Worm (Caenorhabditis elegans) whole organism, L1 larva: Measurements from ENCODE around the gene ZK1073.2.

ENCODE experiments used
- C04F5.9 ChIP-seq: sonication (generic microtip); optimal IDR thresholded peaks from 2 replicates; lab custom pipeline; 2016; ENCODE audit warnings: missing genetic modification characterization, missing compliant biosample characterization
- F16B12.6 ChIP-seq: fragments of 150-350 bp; optimal IDR thresholded peaks from 2 replicates; lab custom pipeline; 2014; ENCODE audit warnings: missing biosample characterization, missing genetic modification characterization
- Y116A8C.19 ChIP-seq: sonication (generic microtip); optimal IDR thresholded peaks from 2 replicates; lab custom pipeline; 2016; ENCODE audit warnings: missing compliant biosample characterization, missing genetic modification characterization, borderline replicate concordance
- aly-2 ChIP-seq: fragments of 150-350 bp; optimal IDR thresholded peaks from 2 replicates; lab custom pipeline; 2014; ENCODE audit warnings: missing biosample characterization, missing genetic modification characterization
- ama-1 ChIP-seq: fragments of 150-350 bp; optimal IDR thresholded peaks from 2 replicates; lab custom pipeline; 2014
- blmp-1 ChIP-seq: fragments of 150-350 bp; optimal IDR thresholded peaks from 2 replicates; lab custom pipeline; 2014; ENCODE audit warnings: missing biosample characterization, missing genetic modification characterization
- ceh-8 ChIP-seq: fragments of 200-800 bp; sonication (Bioruptor generic); optimal IDR thresholded peaks from 2 replicates; lab custom pipeline; 2018; ENCODE audit warnings: mild to moderate bottlenecking, missing genetic modification characterization, moderate library complexity, missing compliant biosample characterization
- ceh-82 ChIP-seq, 3 experiments: fragments of 150-350 bp in 1 of 3; sonication (generic microtip) in 2 of 3; optimal IDR thresholded peaks; 2 replicates each; lab custom pipeline; 2014 to 2017; ENCODE audit warnings: missing biosample characterization in 3 of 3, missing genetic modification characterization in 3 of 3
- ceh-90 ChIP-seq: sonication (generic microtip); optimal IDR thresholded peaks from 2 replicates; lab custom pipeline; 2016; ENCODE audit warnings: missing genetic modification characterization, missing compliant biosample characterization
- ces-1 ChIP-seq: fragments of 150-350 bp; optimal IDR thresholded peaks from 2 replicates; lab custom pipeline; 2014; ENCODE audit warnings: missing biosample characterization, missing genetic modification reagents, missing genetic modification characterization
- dpl-1 ChIP-seq, 3 experiments: fragments of 150-350 bp in 2 of 3; sonication (generic microtip) in 1 of 3; optimal IDR thresholded peaks; 2 replicates each; lab custom pipeline; 2014 to 2017; ENCODE audit warnings: missing biosample characterization in 3 of 3, missing genetic modification characterization in 3 of 3, missing genetic modification reagents in 3 of 3
- dsc-1 ChIP-seq: sonication (generic microtip); optimal IDR thresholded peaks from 2 replicates; lab custom pipeline; 2016; ENCODE audit warnings: mild to moderate bottlenecking, missing genetic modification characterization, missing compliant biosample characterization
- efl-1 ChIP-seq, 4 experiments: fragments of 150-350 bp; optimal IDR thresholded peaks in 3 of 4; peaks in 1 of 4; 1 replicate in 1 of 4; 2 replicates in 3 of 4; lab custom pipeline; 2014; ENCODE audit warnings: missing biosample characterization in 2 of 4, missing genetic modification characterization in 2 of 4, missing genetic modification reagents in 2 of 4
- efl-3 ChIP-seq: fragments of 200-800 bp; sonication (Bioruptor generic); optimal IDR thresholded peaks from 2 replicates; lab custom pipeline; 2018; ENCODE audit warnings: mild to moderate bottlenecking, missing genetic modification characterization, missing compliant biosample characterization
- egl-13 ChIP-seq: sonication (generic microtip); optimal IDR thresholded peaks from 2 replicates; lab custom pipeline; 2016; ENCODE audit warnings: missing genotype, missing genetic modification reagents, missing genetic modification characterization, missing compliant biosample characterization
- elt-3 ChIP-seq, 6 experiments: fragments of 150-350 bp in 1 of 6; sonication (generic microtip); optimal IDR thresholded peaks; 2 replicates each; lab custom pipeline; 2017 to 2018; ENCODE audit warnings: missing biosample characterization in 6 of 6, missing genetic modification characterization in 6 of 6, inconsistent platforms in 1 of 6
- fkh-10 ChIP-seq: sonication (generic microtip); optimal IDR thresholded peaks from 2 replicates; lab custom pipeline; 2017; ENCODE audit warnings: missing biosample characterization, missing genetic modification reagents, missing genetic modification characterization
- fkh-8 ChIP-seq: sonication (generic microtip); optimal IDR thresholded peaks from 2 replicates; lab custom pipeline; 2016; ENCODE audit warnings: mild to moderate bottlenecking, missing genetic modification characterization, missing compliant biosample characterization
- hlh-4 ChIP-seq: sonication (generic microtip); optimal IDR thresholded peaks from 2 replicates; lab custom pipeline; 2016; ENCODE audit warnings: mild to moderate bottlenecking, missing genetic modification characterization, missing compliant biosample characterization
- hpl-2 ChIP-seq: fragments of 150-350 bp; optimal IDR thresholded peaks from 2 replicates; lab custom pipeline; 2014; ENCODE audit warnings: missing biosample characterization, missing genetic modification reagents, missing genetic modification characterization
- irx-1 ChIP-seq: sonication (generic microtip); optimal IDR thresholded peaks from 2 replicates; lab custom pipeline; 2016; ENCODE audit warnings: missing genetic modification characterization, missing compliant biosample characterization
- isw-1 ChIP-seq: fragments of 200-800 bp; sonication (Bioruptor generic); IDR thresholded peaks from 2 replicates; pipeline ENCODE4 v1.3.6; 2022; ENCODE audit warnings: missing genetic modification characterization, missing compliant biosample characterization
- jun-1 ChIP-seq: fragments of 150-350 bp; optimal IDR thresholded peaks from 2 replicates; lab custom pipeline; 2014; ENCODE audit warnings: missing biosample characterization, missing genetic modification reagents, missing genetic modification characterization
- lin-15B ChIP-seq: fragments of 150-350 bp; sonication (generic microtip); optimal IDR thresholded peaks from 3 replicates; lab custom pipeline; 2014; ENCODE audit warnings: missing biosample characterization, missing genetic modification characterization
- mab-9 ChIP-seq: fragments of 200-800 bp; sonication (Bioruptor generic); IDR thresholded peaks from 2 replicates; pipeline ENCODE4 v1.3.6; 2022; ENCODE audit warnings: missing genetic modification reagents, missing genetic modification characterization, missing compliant biosample characterization
- mdl-1 ChIP-seq, 2 experiments: fragments of 150-350 bp; optimal IDR thresholded peaks; 2 replicates each; lab custom pipeline; 2014 to 2017; ENCODE audit warnings: missing biosample characterization in 2 of 2, missing genetic modification characterization in 2 of 2, inconsistent platforms in 1 of 2
- mef-2 ChIP-seq: fragments of 150-350 bp; optimal IDR thresholded peaks from 2 replicates; lab custom pipeline; 2014; ENCODE audit warnings: missing biosample characterization, missing genetic modification characterization
- nhr-11 ChIP-seq: fragments of 150-350 bp; optimal IDR thresholded peaks from 2 replicates; lab custom pipeline; 2014; ENCODE audit warnings: missing biosample characterization, missing genetic modification characterization
- nhr-19 ChIP-seq: fragments of 200-800 bp; sonication (Bioruptor generic); conservative IDR thresholded peaks from 2 replicates; pipeline ENCODE4 v1.3.6; 2022; ENCODE audit warnings: missing genetic modification characterization, missing compliant biosample characterization
- nhr-20 ChIP-seq: sonication (generic microtip); optimal IDR thresholded peaks from 2 replicates; lab custom pipeline; 2016; ENCODE audit warnings: mild to moderate bottlenecking, missing genetic modification characterization, missing compliant biosample characterization
- nhr-71 ChIP-seq: sonication (generic microtip); optimal IDR thresholded peaks from 2 replicates; lab custom pipeline; 2016; ENCODE audit warnings: mild to moderate bottlenecking, missing genetic modification characterization, moderate library complexity, missing compliant biosample characterization
- nhr-76 ChIP-seq: sonication (generic microtip); optimal IDR thresholded peaks from 2 replicates; lab custom pipeline; 2017; ENCODE audit warnings: missing biosample characterization, missing genetic modification characterization
- nhr-77 ChIP-seq: fragments of 150-350 bp; optimal IDR thresholded peaks from 2 replicates; lab custom pipeline; 2014; ENCODE audit warnings: missing biosample characterization, missing genetic modification characterization
- nhr-85 ChIP-seq: sonication (generic microtip); peaks from one replicate; lab custom pipeline; 2016; ENCODE audit warnings: missing genetic modification characterization, inconsistent platforms, missing compliant biosample characterization
- pag-3 ChIP-seq: sonication (generic microtip); optimal IDR thresholded peaks from 2 replicates; lab custom pipeline; 2017; ENCODE audit warnings: missing genetic modification characterization, mild to moderate bottlenecking, missing compliant biosample characterization, antibody characterized with exemption, borderline replicate concordance; ENCODE audit not compliant: insufficient read depth
- pax-3 ChIP-seq: fragments of 200-800 bp; sonication (Bioruptor generic); optimal IDR thresholded peaks from 2 replicates; lab custom pipeline; 2018; ENCODE audit warnings: mild to moderate bottlenecking, missing genetic modification characterization, moderate library complexity, missing compliant biosample characterization
- pqm-1 ChIP-seq: sonication (generic microtip); optimal IDR thresholded peaks from 3 replicates; lab custom pipeline; 2017; ENCODE audit warnings: missing biosample characterization, missing genetic modification characterization
- snu-23 ChIP-seq: sonication (generic microtip); optimal IDR thresholded peaks from 2 replicates; lab custom pipeline; 2016; ENCODE audit warnings: missing genetic modification characterization, missing compliant biosample characterization
- sox-4 ChIP-seq: sonication (generic microtip); optimal IDR thresholded peaks from 2 replicates; lab custom pipeline; 2016; ENCODE audit warnings: missing genetic modification characterization, missing compliant biosample characterization
- sptf-1 ChIP-seq: fragments of 150-350 bp; optimal IDR thresholded peaks from 2 replicates; lab custom pipeline; 2014; ENCODE audit warnings: missing biosample characterization, missing genetic modification characterization
- sup-37 ChIP-seq: fragments of 200-800 bp; sonication (Bioruptor generic); optimal IDR thresholded peaks from 2 replicates; lab custom pipeline; 2018; ENCODE audit warnings: mild to moderate bottlenecking, missing genetic modification characterization, missing compliant biosample characterization
- swsn-7 ChIP-seq: sonication (generic microtip); optimal IDR thresholded peaks from 2 replicates; lab custom pipeline; 2016; ENCODE audit warnings: missing genetic modification characterization, missing compliant biosample characterization
- tbx-2 ChIP-seq: sonication (generic microtip); optimal IDR thresholded peaks from 2 replicates; lab custom pipeline; 2016; ENCODE audit warnings: missing genetic modification characterization, missing compliant biosample characterization
- unc-30 ChIP-seq: sonication (generic microtip); optimal IDR thresholded peaks from 2 replicates; lab custom pipeline; 2017; ENCODE audit warnings: missing biosample characterization, missing genetic modification characterization
- unc-62 ChIP-seq: fragments of 150-350 bp; optimal IDR thresholded peaks from 2 replicates; lab custom pipeline; 2014; ENCODE audit warnings: missing biosample characterization, missing genetic modification reagents, missing genetic modification characterization
- unc-86 ChIP-seq: sonication (generic microtip); optimal IDR thresholded peaks from 2 replicates; lab custom pipeline; 2016; ENCODE audit warnings: missing genetic modification characterization, missing compliant biosample characterization
- vab-15 ChIP-seq: sonication (generic microtip); optimal IDR thresholded peaks from 2 replicates; lab custom pipeline; 2017; ENCODE audit warnings: missing genotype, mild to moderate bottlenecking, missing genetic modification characterization, missing compliant biosample characterization
- zip-4 ChIP-seq: fragments of 200-800 bp; sonication (Bioruptor generic); optimal IDR thresholded peaks from 2 replicates; lab custom pipeline; 2018; ENCODE audit warnings: mild to moderate bottlenecking, missing genetic modification characterization, moderate library complexity, missing compliant biosample characterization

The ZK1073.2 gene

ce11 chrX:16103396-16103795 lies at the start of gene ZK1073.2:
Gene ZK1073.2, plus strand, starts transcription at chrX:16103696.
- TF ChIP-seq fkh-8 (tag; lab: Kevin White, UChicago) (no peak), mdl-1 (tag; optimal IDR thresholded peaks at IDR 0.05; lab: Kevin White, UChicago) (no peak), egl-13 (no peak), pag-3 (tag; lab: Kevin White, UChicago) (no peak), ceh-8 (GFP tag; lab: Kevin White, UChicago) (no peak), zip-4 (no peak), dsc-1 (tag; lab: Kevin White, UChicago) (no peak)

ce11 chrX:16055245-16055644 lies 48.3 kb upstream of the ZK1073.2 start, which contains the start of gene T27A8.7:
Gene T27A8.7, plus strand, starts transcription at chrX:16055545.
- TF ChIP-seq hlh-4 (tag; lab: Kevin White, UChicago) (no peak), efl-1 (optimal IDR thresholded peaks at IDR 0.05; lab: Kevin White, UChicago) (no peak), efl-1 (GFP tag; optimal IDR thresholded peaks at IDR 0.05 in 1 of 2; lab: Kevin White, UChicago) (peak in 1 of 2 experiments; percentile 3)
- TF ChIP-seq, all 84 proteins: peak for 1

- TF ChIP-seq C04F5.9 (tag; lab: Kevin White, UChicago) (peak; percentile 87), swsn-7 (peak; percentile 97), ceh-90 (tag; lab: Kevin White, UChicago) (no peak), isw-1 (GFP tag; lab: Robert Waterston, UW) (peak; percentile 88), unc-86 (tag; lab: Kevin White, UChicago) (peak; percentile 94), ama-1 (lab: Kevin White, UChicago) (no peak), jun-1 (tag; lab: Kevin White, UChicago) (peak; percentile 99), dpl-1 (GFP tag; optimal IDR thresholded peaks at IDR 0.05; lab: Kevin White, UChicago) (peak; percentile 45 to 70 (median 56)), pqm-1 (tag; lab: Kevin White, UChicago) (peak; percentile 59), hpl-2 (GFP tag; lab: Kevin White, UChicago) (peak; percentile 97), unc-62 (GFP tag; lab: Kevin White, UChicago) (no peak), efl-3 (GFP tag; lab: Kevin White, UChicago) (peak; percentile 86), mab-9 (GFP tag; lab: Robert Waterston, UW) (peak; percentile 97), nhr-85 (tag; lab: Kevin White, UChicago) (peak; percentile 97), hlh-4 (tag; lab: Kevin White, UChicago) (peak; percentile 70), F16B12.6 (peak; percentile 20), irx-1 (peak; percentile 98), sup-37 (peak; percentile 84), nhr-19 (GFP tag; lab: Robert Waterston, UW) (peak; percentile 97), mef-2 (tag; lab: Kevin White, UChicago) (peak; percentile 68), unc-30 (peak; percentile 56), elt-3 (tag; optimal IDR thresholded peaks at IDR 0.05; lab: Kevin White, UChicago) (peak in 5 of 6 experiments; percentile 47 to 99 (median 96)), fkh-8 (tag; lab: Kevin White, UChicago) (peak; percentile 97), nhr-71 (tag; lab: Kevin White, UChicago) (peak; percentile 97), nhr-77 (tag; lab: Kevin White, UChicago) (peak; percentile 98), ceh-82 (tag; optimal IDR thresholded peaks at IDR 0.05; lab: Kevin White, UChicago) (peak; percentile 97 to 99 (median 99)), tbx-2 (tag; lab: Kevin White, UChicago) (peak; percentile 98), vab-15 (tag; lab: Kevin White, UChicago) (no peak), ces-1 (GFP tag; lab: Kevin White, UChicago) (no peak), nhr-20 (tag; lab: Kevin White, UChicago) (peak; percentile 96), sox-4 (tag; lab: Kevin White, UChicago) (peak; percentile 98), pag-3 (tag; lab: Kevin White, UChicago) (peak; percentile 78), zip-4 (peak; percentile 91), fkh-10 (GFP tag; lab: Kevin White, UChicago) (peak; percentile 99), lin-15B (tag; lab: Kevin White, UChicago) (peak; percentile 51), nhr-11 (tag; lab: Kevin White, UChicago) (peak; percentile 97), snu-23 (GFP tag; lab: Kevin White, UChicago) (peak; percentile 99), dsc-1 (tag; lab: Kevin White, UChicago) (peak; percentile 100), pax-3 (tag; lab: Kevin White, UChicago) (peak; percentile 89), sptf-1 (no peak), nhr-76 (tag; lab: Kevin White, UChicago) (peak; percentile 94), Y116A8C.19 (tag; lab: Kevin White, UChicago) (peak; percentile 17), aly-2 (tag; lab: Kevin White, UChicago) (peak; percentile 95), blmp-1 (tag; lab: Kevin White, UChicago) (peak; percentile 38)
Observed at ce11 chrX:16056404-16056803, 47.1 kb upstream of the ZK1073.2 start.
